Fruit fly (Drosophila melanogaster) whole organism, wandering third instar larva: ENCODE measurements around the gene Dip-B.

Source experiments
- CG32264 ChIP-seq: fragments of 200-800 bp; sonication (Bioruptor generic); optimal IDR thresholded peaks from 2 replicates; lab custom pipeline; 2016; ENCODE audit warnings: missing biosample characterization, missing genetic modification characterization
- CG9705 ChIP-seq: fragments of 200-800 bp; sonication (Bioruptor generic); optimal IDR thresholded peaks from 2 replicates; lab custom pipeline; 2018; ENCODE audit warnings: missing biosample characterization, mild to moderate bottlenecking, missing genetic modification characterization
- CrebA ChIP-seq: fragments of 200-800 bp; sonication (Bioruptor generic); optimal IDR thresholded peaks from 2 replicates; lab custom pipeline; 2016; ENCODE audit warnings: missing biosample characterization, mild to moderate bottlenecking, missing genetic modification characterization, borderline replicate concordance
- Dfd ChIP-seq: fragments of >200 bp; optimal IDR thresholded peaks from 2 replicates; lab custom pipeline; 2017; ENCODE audit warnings: missing biosample characterization, missing genetic modification characterization
- Dif ChIP-seq: fragments of 200-275, 200-300 bp; sonication (Bioruptor generic); optimal IDR thresholded peaks from 2 replicates; lab custom pipeline; 2018; ENCODE audit warnings: missing biosample characterization, missing genetic modification characterization; ENCODE audit not compliant: partially characterized antibody
- GATAd ChIP-seq: sonication (Bioruptor generic); optimal IDR thresholded peaks from 2 replicates; lab custom pipeline; 2016; ENCODE audit warnings: missing biosample characterization, missing genetic modification characterization
- HLH106 ChIP-seq: fragments of 200-800 bp; optimal IDR thresholded peaks from 3 replicates; lab custom pipeline; 2019; ENCODE audit warnings: missing biosample characterization, mild to moderate bottlenecking, missing genetic modification characterization, moderate library complexity
- Hnf4 ChIP-seq: fragments of 200-800 bp; sonication (Bioruptor generic); optimal IDR thresholded peaks from 2 replicates; lab custom pipeline; 2016; ENCODE audit warnings: missing biosample characterization, mild to moderate bottlenecking, missing genetic modification characterization
- Hr78 ChIP-seq: fragments of >200 bp; optimal IDR thresholded peaks from 2 replicates; lab custom pipeline; 2017; ENCODE audit warnings: missing biosample characterization, missing genetic modification characterization
- Hr83 ChIP-seq: fragments of 200-300 bp; sonication (Bioruptor generic); optimal IDR thresholded peaks from 2 replicates; lab custom pipeline; 2016; ENCODE audit warnings: missing biosample characterization, mild to moderate bottlenecking, missing genetic modification characterization, moderate library complexity; ENCODE audit not compliant: poor library complexity, severe bottlenecking
- Jra ChIP-seq: sonication (Bioruptor generic); optimal IDR thresholded peaks from 2 replicates; lab custom pipeline; 2016; ENCODE audit warnings: missing biosample characterization, missing genetic modification characterization
- Myc ChIP-seq: fragments of >200 bp; optimal IDR thresholded peaks from 2 replicates; lab custom pipeline; 2017
- N ChIP-seq: fragments of >200 bp; optimal IDR thresholded peaks from 2 replicates; lab custom pipeline; 2018; ENCODE audit warnings: missing biosample characterization, missing external identifiers, missing genetic modification characterization
- OdsH ChIP-seq: fragments of 200-800 bp; sonication (Bioruptor generic); optimal IDR thresholded peaks from 2 replicates; lab custom pipeline; 2016; ENCODE audit warnings: missing biosample characterization, mild to moderate bottlenecking, missing genetic modification characterization
- Rel ChIP-seq, 2 experiments: fragments of 200-800 bp; sonication (Bioruptor generic) in 1 of 2; optimal IDR thresholded peaks; 2 replicates in 1 of 2; 3 replicates in 1 of 2; lab custom pipeline; 2016 to 2019; ENCODE audit warnings: mild to moderate bottlenecking in 2 of 2, missing biosample characterization in 2 of 2, missing genetic modification characterization in 2 of 2, moderate library complexity in 1 of 2
- Sp1 ChIP-seq: fragments of 200-800 bp; sonication (Bioruptor generic); optimal IDR thresholded peaks from 3 replicates; lab custom pipeline; 2019; ENCODE audit warnings: missing biosample characterization, mild to moderate bottlenecking, missing genetic modification characterization, moderate library complexity
- Vsx2 ChIP-seq: fragments of 200-300, 225-300 bp; sonication (Bioruptor generic); optimal IDR thresholded peaks from 2 replicates; lab custom pipeline; 2018; ENCODE audit warnings: missing biosample characterization, missing genetic modification characterization; ENCODE audit not compliant: partially characterized antibody
- br ChIP-seq: fragments of 200-800 bp; sonication (Bioruptor generic); optimal IDR thresholded peaks from 2 replicates; lab custom pipeline; 2016; ENCODE audit warnings: missing biosample characterization, missing genetic modification characterization
- brk ChIP-seq: fragments of 200-800 bp; sonication (Bioruptor generic); optimal IDR thresholded peaks from 2 replicates; lab custom pipeline; 2016; ENCODE audit warnings: missing biosample characterization, mild to moderate bottlenecking, missing genetic modification characterization
- dl ChIP-seq, 2 experiments: fragments of 175-275, 200-275 bp in 1 of 2; fragments of 200-275 bp in 1 of 2; sonication (Bioruptor generic); optimal IDR thresholded peaks; lab custom pipeline; 2018; ENCODE audit warnings: mild to moderate bottlenecking in 2 of 2, missing biosample characterization in 2 of 2, missing genetic modification characterization in 2 of 2, moderate library complexity in 2 of 2; ENCODE audit not compliant: partially characterized antibody in 2 of 2, insufficient read depth in 1 of 2
- dmrt93B ChIP-seq: fragments of 200-800 bp; sonication (Bioruptor generic); optimal IDR thresholded peaks from 2 replicates; lab custom pipeline; 2018; ENCODE audit warnings: missing biosample characterization, mild to moderate bottlenecking, missing genetic modification characterization
- dsf ChIP-seq: sonication (Bioruptor generic); optimal IDR thresholded peaks from 2 replicates; lab custom pipeline; 2016; ENCODE audit warnings: missing biosample characterization, missing genetic modification characterization, borderline replicate concordance
- ey ChIP-seq: fragments of 200-800 bp; sonication (Bioruptor generic); optimal IDR thresholded peaks from 2 replicates; lab custom pipeline; 2016; ENCODE audit warnings: missing biosample characterization, missing genetic modification characterization
- foxo ChIP-seq, 2 experiments: fragments of 200-800 bp; sonication (Bioruptor generic); optimal IDR thresholded peaks; 2 replicates in 1 of 2; 3 replicates in 1 of 2; lab custom pipeline; 2016 to 2017; ENCODE audit warnings: missing biosample characterization in 2 of 2, missing genetic modification characterization in 2 of 2
- fru ChIP-seq: fragments of 200-800 bp; sonication (Bioruptor generic); optimal IDR thresholded peaks from 3 replicates; lab custom pipeline; 2016; ENCODE audit warnings: missing biosample characterization, mild to moderate bottlenecking, missing genetic modification characterization
- h ChIP-seq: fragments of 200-800 bp; sonication (Bioruptor generic); optimal IDR thresholded peaks from 3 replicates; lab custom pipeline; 2016; ENCODE audit warnings: missing biosample characterization, mild to moderate bottlenecking, missing genetic modification characterization
- pan ChIP-seq: fragments of >200 bp; optimal IDR thresholded peaks from 2 replicates; lab custom pipeline; 2017
- psq ChIP-seq: fragments of 200-800 bp; sonication (Bioruptor generic); optimal IDR thresholded peaks from 3 replicates; lab custom pipeline; 2017; ENCODE audit warnings: missing biosample characterization, mild to moderate bottlenecking, missing genetic modification characterization, moderate library complexity
- rgr ChIP-seq: fragments of 200-800 bp; sonication (Bioruptor generic); optimal IDR thresholded peaks from 3 replicates; lab custom pipeline; 2016; ENCODE audit warnings: missing biosample characterization, mild to moderate bottlenecking, missing genetic modification characterization
- sage ChIP-seq: fragments of 200-800 bp; sonication (Bioruptor generic); optimal IDR thresholded peaks from 2 replicates; lab custom pipeline; 2016; ENCODE audit warnings: missing biosample characterization, mild to moderate bottlenecking, missing genetic modification characterization
- sv ChIP-seq: fragments of 200-800 bp; sonication (Bioruptor generic); optimal IDR thresholded peaks from 3 replicates; lab custom pipeline; 2016; ENCODE audit warnings: missing biosample characterization, missing genetic modification characterization
- usp ChIP-seq: fragments of >200 bp; optimal IDR thresholded peaks from 2 replicates; lab custom pipeline; 2017; ENCODE audit warnings: missing biosample characterization, missing genetic modification characterization
- woc ChIP-seq: sonication (Bioruptor generic); optimal IDR thresholded peaks from 2 replicates; lab custom pipeline; 2016; ENCODE audit warnings: missing biosample characterization, mild to moderate bottlenecking, missing genetic modification characterization

The Dip-B gene

dm6 chr3R:13809261-13809660 is 27.2 kb downstream of the Dip-B start:
- TF ChIP-seq pan (no peak), Hr78 (GFP tag; lab: Kevin White, UChicago) (no peak), Hr83 (GFP tag; lab: Kevin White, UChicago) (no peak), Hnf4 (GFP tag; lab: Kevin White, UChicago) (no peak), Sp1 (GFP tag; lab: Kevin White, UChicago) (no peak), ey (GFP tag; lab: Kevin White, UChicago) (no peak), CrebA (GFP tag; lab: Kevin White, UChicago) (no peak), foxo (GFP tag; optimal IDR thresholded peaks at IDR 0.05; lab: Kevin White, UChicago) (no peak), Jra (GFP tag; lab: Kevin White, UChicago) (no peak), usp (GFP tag; lab: Kevin White, UChicago) (no peak), CG32264 (GFP tag; lab: Kevin White, UChicago) (no peak)

DNA sequence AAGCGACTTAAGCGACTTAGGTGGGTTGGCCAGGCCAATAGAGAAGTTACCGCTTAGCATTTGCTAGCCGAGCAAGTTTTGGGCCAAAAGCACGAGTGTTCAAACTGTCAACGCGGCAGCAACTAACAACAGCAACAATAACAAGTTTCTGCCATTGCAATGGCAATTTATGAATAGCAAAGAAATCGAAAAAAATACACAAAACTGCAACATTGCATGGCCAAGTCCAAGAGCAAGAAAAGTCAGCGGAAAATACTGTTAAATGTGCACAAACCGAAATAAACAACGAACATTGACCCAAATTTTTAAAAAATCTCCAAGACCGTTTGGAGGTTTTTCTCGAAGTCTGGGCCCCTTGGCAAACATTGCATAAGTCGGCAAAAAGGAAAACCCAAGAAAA is 28.2 kb downstream of the Dip-B start:
- no peak for TF ChIP-seq dl (GFP tag; optimal IDR thresholded peaks at IDR 0.05; lab: Kevin White, UChicago; ENCODE audit: insufficient read depth in 1 of 2, partially characterized antibody in 2 of 2)
- TF ChIP-seq Myc (lab: Kevin White, UChicago), result no peak
- no peak for TF ChIP-seq ey (GFP tag; lab: Kevin White, UChicago)
- no peak for TF ChIP-seq GATAd
- no peak for TF ChIP-seq rgr (GFP tag; lab: Kevin White, UChicago)
- no peak for TF ChIP-seq N (GFP tag; lab: Kevin White, UChicago)
- TF ChIP-seq HLH106 (tag; lab: Kevin White, UChicago), result no peak
- TF ChIP-seq woc (GFP tag; lab: Kevin White, UChicago), result no peak
- TF ChIP-seq sv, result no peak
- TF ChIP-seq foxo (GFP tag; optimal IDR thresholded peaks at IDR 0.05; lab: Kevin White, UChicago), result no peak
- TF ChIP-seq Sp1 (GFP tag; lab: Kevin White, UChicago), result no peak
- TF ChIP-seq dmrt93B, result no peak
- no peak for TF ChIP-seq Hnf4 (GFP tag; lab: Kevin White, UChicago)
- TF ChIP-seq dsf, result no peak
- TF ChIP-seq CG9705, result no peak
- TF ChIP-seq sage (GFP tag; lab: Kevin White, UChicago), result no peak
- no peak for TF ChIP-seq fru (GFP tag; lab: Kevin White, UChicago)

DNA sequence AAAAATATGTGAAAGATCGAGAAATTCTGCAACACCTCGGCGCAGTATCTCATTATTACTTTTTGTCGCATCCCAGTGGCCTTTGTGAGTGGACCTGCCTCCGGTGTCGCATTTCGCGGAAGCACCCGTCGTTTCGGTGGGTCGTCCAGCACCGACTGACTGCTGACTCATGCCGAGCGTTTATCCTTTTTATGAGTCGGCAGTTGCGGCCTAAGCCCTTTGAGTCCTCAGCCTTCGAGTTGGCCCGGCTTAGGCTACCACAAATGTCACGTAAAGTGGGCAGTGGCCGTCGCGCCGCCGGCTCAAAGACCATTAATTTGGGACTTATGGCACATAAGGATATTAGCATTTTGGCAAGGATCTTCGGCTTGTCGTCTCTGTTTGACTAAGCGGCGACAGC is 29.6 kb downstream of the Dip-B start:
- TF ChIP-seq dmrt93B, result no peak
- no peak for TF ChIP-seq dsf
- no peak for TF ChIP-seq foxo (GFP tag; optimal IDR thresholded peaks at IDR 0.05; lab: Kevin White, UChicago)
- TF ChIP-seq Vsx2, result no peak
- no peak for TF ChIP-seq fru (GFP tag; lab: Kevin White, UChicago)
- no peak for TF ChIP-seq woc (GFP tag; lab: Kevin White, UChicago)
- TF ChIP-seq dl (GFP tag; optimal IDR thresholded peaks at IDR 0.05; lab: Kevin White, UChicago; ENCODE audit: insufficient read depth in 1 of 2, partially characterized antibody in 2 of 2), result no peak
- no peak for TF ChIP-seq CG9705
- TF ChIP-seq Dfd (GFP tag; lab: Kevin White, UChicago), result no peak

DNA sequence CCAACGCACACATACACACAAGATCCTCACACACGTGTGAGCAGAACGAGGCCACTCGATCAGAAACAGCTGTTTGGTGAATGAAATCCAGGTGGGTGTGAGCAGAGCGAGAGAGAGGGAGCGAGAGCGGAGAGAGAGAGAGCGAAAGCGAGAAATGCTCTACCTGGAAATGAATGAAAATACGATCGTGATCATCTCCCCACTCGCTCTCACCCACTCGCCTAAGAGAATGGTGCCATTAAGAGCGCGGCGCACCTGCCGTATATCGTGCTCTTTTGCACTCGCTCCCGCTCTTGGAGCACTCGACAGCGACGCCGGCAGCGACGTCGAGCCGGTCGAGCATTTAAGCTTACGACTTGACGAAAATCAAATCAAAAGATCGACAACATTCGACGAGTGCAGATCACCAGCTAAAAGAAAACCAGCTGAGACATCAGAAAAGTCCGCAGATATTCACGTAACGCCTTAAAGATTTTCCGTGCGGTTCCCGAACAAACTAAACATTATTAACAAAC is 30.7 kb downstream of the Dip-B start, which contains the start of the genes tal-1A, tal-2A, tal-3A and tal-AA:
Gene tal-1A, plus strand, starts transcription at position 374 of the 515 bp plus-strand sequence.
Gene tal-2A, plus strand, starts transcription at position 374 of the 515 bp plus-strand sequence.
Gene tal-3A, plus strand, starts transcription at position 374 of the 515 bp plus-strand sequence.
Gene tal-AA, plus strand, starts transcription at position 374 of the 515 bp plus-strand sequence.
- no peak for TF ChIP-seq pan
- no peak for TF ChIP-seq dsf
- TF ChIP-seq CrebA (GFP tag; lab: Kevin White, UChicago), result peak; percentile 65
- peak; percentile 35 for TF ChIP-seq Hnf4 (GFP tag; lab: Kevin White, UChicago)
- peak; percentile 27 for TF ChIP-seq Sp1 (GFP tag; lab: Kevin White, UChicago)
- peak; percentile 55 for TF ChIP-seq Jra (GFP tag; lab: Kevin White, UChicago)
- peak; percentile 26 to 37 for TF ChIP-seq foxo (GFP tag; optimal IDR thresholded peaks at IDR 0.05; lab: Kevin White, UChicago)
- TF ChIP-seq psq (GFP tag; lab: Kevin White, UChicago), result peak; percentile 8
- TF ChIP-seq OdsH (GFP tag; lab: Kevin White, UChicago), result peak; percentile 48
- no peak for TF ChIP-seq N (GFP tag; lab: Kevin White, UChicago)
- peak; percentile 47 for TF ChIP-seq rgr (GFP tag; lab: Kevin White, UChicago)
- TF ChIP-seq h (GFP tag; lab: Kevin White, UChicago), result peak; percentile 70
- peak; percentile 8 for TF ChIP-seq br (GFP tag; lab: Kevin White, UChicago)
- peak; percentile 92 for TF ChIP-seq Vsx2
- peak; percentile 54 for TF ChIP-seq brk (GFP tag; lab: Kevin White, UChicago)
- TF ChIP-seq Dif (GFP tag; lab: Kevin White, UChicago), result peak; percentile 99
- TF ChIP-seq sage (GFP tag; lab: Kevin White, UChicago), result peak; percentile 66
- peak; percentile 56 for TF ChIP-seq fru (GFP tag; lab: Kevin White, UChicago)
- peak; percentile 2 for TF ChIP-seq Rel (GFP tag; optimal IDR thresholded peaks at IDR 0.05; lab: Kevin White, UChicago)
- peak; percentile 25 for TF ChIP-seq Rel (tag; optimal IDR thresholded peaks at IDR 0.05; lab: Kevin White, UChicago)
- TF ChIP-seq Hr78 (GFP tag; lab: Kevin White, UChicago), result no peak
- peak; percentile 92 to 96 for TF ChIP-seq dl (GFP tag; optimal IDR thresholded peaks at IDR 0.05; lab: Kevin White, UChicago; ENCODE audit: insufficient read depth in 1 of 2, partially characterized antibody in 2 of 2)
- TF ChIP-seq Dfd (GFP tag; lab: Kevin White, UChicago), result no peak
